Worm (Caenorhabditis elegans): ENCODE results near the gene srx-44.
"Not testable (repeated sequence)": the region's sequence is repeated elsewhere in the genome, so short reads cannot be mapped to it uniquely, and the experiment has no call there.

DNA sequence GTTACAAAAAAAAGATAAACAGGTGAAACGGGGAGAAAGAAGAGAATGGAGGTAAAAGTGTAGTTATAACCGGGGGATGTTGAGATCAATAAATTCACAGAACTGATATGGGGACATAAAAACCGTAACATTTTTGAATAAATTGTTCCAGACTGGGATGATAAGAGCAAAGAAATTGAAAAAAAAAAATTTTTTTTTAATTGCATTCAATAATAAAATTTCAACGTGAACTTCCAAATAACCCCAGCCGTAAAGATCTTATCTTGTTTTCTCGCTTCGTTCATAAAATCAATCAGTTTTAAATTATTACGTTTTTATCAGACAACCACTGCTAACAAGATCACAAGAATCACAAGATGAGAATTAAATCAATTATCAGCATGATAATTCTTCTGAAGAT lies 28.3 kb upstream of the srx-44 start, which contains the start of gene C06C6.7:
- TF ChIP-seq lin-39 (tag; optimal IDR thresholded peaks at IDR 0.05); lsy-2 (tag; optimal IDR thresholded peaks at IDR 0.05); pag-3 (tag; optimal IDR thresholded peaks at IDR 0.05; ENCODE audit: borderline replicate concordance, insufficient read depth); unc-62 (GFP tag; optimal IDR thresholded peaks at IDR 0.05); skn-1 (tag; optimal IDR thresholded peaks at IDR 0.05); snu-23 (GFP tag; optimal IDR thresholded peaks at IDR 0.05); elt-2 (tag; optimal IDR thresholded peaks at IDR 0.05); zag-1 (tag; optimal IDR thresholded peaks at IDR 0.05): not testable (repeated sequence)
